Fruit fly (Drosophila melanogaster): Measurements from ENCODE around the gene CG8500.

Gene CG8500

DNA sequence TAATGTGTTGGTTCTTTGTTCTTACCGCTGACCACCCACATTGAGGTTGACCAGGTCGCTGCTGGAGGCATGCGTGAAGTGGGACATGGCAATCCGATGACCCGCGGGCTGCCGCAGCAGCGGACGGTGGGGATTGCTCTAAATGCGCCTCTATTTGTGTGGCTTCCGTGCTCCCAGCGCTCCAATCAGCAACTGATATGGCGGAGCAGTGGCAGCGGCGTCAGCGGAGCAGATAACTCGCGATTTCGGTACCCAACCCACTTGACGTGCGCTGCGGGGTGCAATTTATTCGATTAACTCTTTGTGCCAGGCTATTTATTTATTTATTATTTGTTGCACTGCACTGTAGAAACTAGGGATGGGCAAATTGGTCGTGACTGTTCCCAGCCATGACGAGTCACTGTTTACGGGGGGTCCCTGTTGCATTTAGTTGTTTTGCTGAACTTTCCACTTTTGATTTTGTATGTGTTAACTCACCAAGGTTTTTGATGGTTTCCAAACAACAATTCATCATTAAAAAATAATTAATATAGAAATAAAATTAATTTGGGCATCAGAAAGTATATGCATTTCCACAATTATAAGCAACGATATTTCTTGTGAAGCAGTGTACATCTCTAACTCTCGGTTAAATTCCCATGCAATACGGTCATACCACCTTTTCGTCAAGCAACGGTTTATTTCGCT, 16.3 kb downstream of the CG8500 start, which contains the start of the genes CG9467 and CG8526:
TSS of gene CG9467 (minus strand) at position 383 of the 687 bp plus-strand sequence.
TSS of gene CG8526 (plus strand) at position 637 of the 687 bp plus-strand sequence.
- TF ChIP-seq CTCF (optimal IDR thresholded peaks at IDR 0.05) = no peak
- no peak for TF ChIP-seq CG8478 (optimal IDR thresholded peaks at IDR 0.05)

DNA sequence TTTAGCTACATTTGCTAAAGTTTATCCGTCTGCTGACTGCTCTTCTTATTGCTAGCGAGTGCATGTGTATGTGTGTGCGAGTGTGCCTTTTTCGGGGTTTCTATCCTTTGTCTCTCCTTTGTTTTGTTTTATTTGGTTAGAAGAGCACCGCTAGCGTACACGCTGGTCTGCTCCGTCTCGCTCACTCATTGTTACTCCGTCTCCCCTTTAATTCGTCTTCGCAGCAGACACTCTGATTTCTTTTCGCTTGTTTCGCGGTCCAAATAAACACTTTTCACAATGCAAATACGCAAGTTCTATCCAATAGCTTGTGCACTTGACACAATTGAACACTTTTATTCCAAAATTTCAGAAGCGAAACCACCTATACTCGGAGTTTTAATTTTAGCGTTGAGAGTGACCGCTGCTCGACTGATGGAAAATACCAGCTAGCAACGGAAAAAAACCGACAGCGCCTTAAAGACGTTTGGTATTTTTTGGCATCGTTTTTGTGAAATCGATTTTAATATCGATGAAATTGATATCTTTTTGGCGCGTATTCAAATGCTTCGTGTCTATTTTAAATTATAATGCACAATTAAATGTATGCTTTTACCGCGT, 24.6 kb downstream of the CG8500 start, which contains the start of gene FBXO11:
TSS of gene FBXO11 (minus strand) at position 423 of the 600 bp plus-strand sequence.
- no peak for TF ChIP-seq CG8478 (optimal IDR thresholded peaks at IDR 0.05)
- no peak for TF ChIP-seq CTCF (optimal IDR thresholded peaks at IDR 0.05)

DNA sequence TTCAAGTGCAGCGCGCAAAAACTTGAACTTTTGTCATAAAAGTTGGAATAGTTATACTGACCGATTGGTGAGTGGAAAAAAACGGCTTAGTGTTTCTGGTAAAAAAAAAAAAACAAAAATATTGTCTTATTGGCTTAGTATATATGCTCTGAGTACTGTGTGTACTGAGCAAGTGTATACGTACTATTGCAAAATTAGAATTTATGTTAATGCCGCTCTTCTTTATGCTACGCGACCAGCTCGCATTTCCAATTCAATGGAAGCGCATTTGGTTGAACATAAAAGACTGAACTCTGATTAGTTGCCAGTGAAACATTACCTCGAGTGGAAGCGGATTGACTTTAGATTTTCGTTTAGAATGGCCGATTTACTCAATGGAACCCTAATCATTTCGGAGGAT, 28.0 kb downstream of the CG8500 start, which contains the start of gene CG8534:
TSS of gene CG8534 (plus strand) at position 301 of the 400 bp plus-strand sequence.
- TF ChIP-seq CG8478 (optimal IDR thresholded peaks at IDR 0.05) (no peak), CTCF (optimal IDR thresholded peaks at IDR 0.05) (no peak)

dm6 chr3R:9813861-9814260, 29.4 kb downstream of the CG8500 start, which contains the start of gene eloF:
TSS of gene eloF (plus strand) at chr3R:9814161.
- TF ChIP-seq CG8478 (optimal IDR thresholded peaks at IDR 0.05) (no peak), CTCF (optimal IDR thresholded peaks at IDR 0.05) (no peak)

- TF ChIP-seq CG8478 (optimal IDR thresholded peaks at IDR 0.05) (no peak), CTCF (optimal IDR thresholded peaks at IDR 0.05) (no peak)
Observed at dm6 chr3R:9816879-9817278, 32.4 kb downstream of the CG8500 start, which contains the start of gene CG16904. TSS of gene CG16904 (minus strand) at chr3R:9816979.

DNA sequence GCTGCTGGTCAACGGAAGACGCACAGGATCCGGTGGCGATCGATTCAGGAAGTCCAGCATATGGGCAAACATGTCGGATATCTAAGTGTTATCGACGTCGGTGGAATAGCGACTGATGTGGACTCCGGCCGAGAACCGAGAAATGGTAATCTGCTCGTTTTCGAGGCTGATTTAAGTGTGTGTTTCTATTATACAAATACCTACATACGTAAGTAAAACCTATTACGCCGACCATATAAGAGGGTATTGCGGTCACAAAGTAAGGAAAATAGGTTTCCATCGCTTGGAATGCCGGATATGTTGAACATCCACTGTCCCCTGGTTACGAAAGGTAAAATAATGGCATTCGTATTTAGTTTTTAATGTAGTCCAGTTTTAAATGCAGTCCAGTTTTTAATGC, 33.8 kb downstream of the CG8500 start, which contains the start of gene CG9459:
TSS of gene CG9459 (minus strand) at position 101 of the 400 bp plus-strand sequence.
- TF ChIP-seq CG8478 (optimal IDR thresholded peaks at IDR 0.05) (no peak), CTCF (optimal IDR thresholded peaks at IDR 0.05) (no peak)

DNA sequence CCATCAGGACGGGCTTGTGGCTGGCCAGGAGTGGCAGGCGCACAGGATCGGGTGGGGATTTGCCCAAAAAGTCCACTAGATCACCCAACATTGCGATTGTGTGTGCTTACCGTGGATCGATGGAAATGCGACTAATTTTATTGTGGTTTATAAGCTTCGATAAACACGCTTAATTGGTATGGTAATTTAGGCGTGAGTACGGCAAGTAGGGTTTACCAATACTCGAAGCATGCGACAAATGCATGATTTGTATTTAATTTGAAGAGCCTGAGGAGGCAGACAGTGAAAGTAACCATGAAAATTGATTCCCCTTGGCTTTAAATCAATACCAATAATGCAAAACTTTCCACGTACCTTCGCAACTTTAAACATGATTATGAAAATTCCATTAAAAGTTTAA, 35.3 kb downstream of the CG8500 start, which contains the start of gene CG9458:
TSS of gene CG9458 (minus strand) at position 101 of the 400 bp plus-strand sequence.
- TF ChIP-seq CTCF (optimal IDR thresholded peaks at IDR 0.05) (no peak), CG8478 (optimal IDR thresholded peaks at IDR 0.05) (no peak)

DNA sequence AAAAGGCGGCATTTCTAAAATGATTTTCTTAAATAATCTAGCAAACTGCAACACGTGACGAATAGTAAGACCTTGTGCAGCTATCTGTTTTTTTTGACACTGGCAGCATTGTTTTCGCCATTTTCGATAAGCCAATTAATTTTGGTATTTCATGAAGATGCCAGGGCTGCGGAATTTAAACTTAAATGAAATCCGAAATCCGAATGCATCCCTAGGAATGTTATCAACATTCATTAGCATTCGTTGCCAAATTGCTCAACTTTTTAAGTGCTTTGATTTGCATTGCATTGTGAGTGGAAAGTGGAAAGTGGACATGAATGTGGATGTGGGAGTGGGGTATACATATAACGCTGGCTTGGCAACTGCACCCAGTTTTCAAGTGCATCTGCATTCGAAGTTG, 36.6 kb downstream of the CG8500 start, which contains the start of gene CG42857:
TSS of gene CG42857 (minus strand) at position 101 of the 400 bp plus-strand sequence.
- TF ChIP-seq CG8478 (optimal IDR thresholded peaks at IDR 0.05) = no peak
- TF ChIP-seq CTCF (optimal IDR thresholded peaks at IDR 0.05) = no peak

DNA sequence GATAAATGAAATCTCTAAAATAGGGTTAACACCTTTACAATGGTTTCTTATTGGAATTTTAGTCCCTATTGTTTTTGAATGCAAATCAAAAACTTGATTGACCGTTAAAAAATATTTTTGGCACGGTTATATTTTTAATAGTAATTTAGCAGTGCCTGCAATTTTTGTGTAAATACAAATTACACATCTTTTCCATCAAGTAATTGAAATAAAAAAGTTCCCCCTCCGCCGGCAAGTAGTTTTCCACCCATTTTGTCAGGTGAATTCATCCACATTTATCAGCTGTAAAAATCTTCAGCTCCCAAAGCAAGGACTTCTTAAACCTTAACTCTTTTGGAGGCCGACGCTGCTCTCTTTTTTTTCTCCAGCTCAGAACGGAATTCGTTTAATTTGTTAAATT, 39.3 kb downstream of the CG8500 start, which contains the start of gene CG34302:
TSS of gene CG34302 (minus strand) at position 101 of the 400 bp plus-strand sequence.
- TF ChIP-seq CG8478 (optimal IDR thresholded peaks at IDR 0.05) (no peak), CTCF (optimal IDR thresholded peaks at IDR 0.05) (no peak)

Data from S2 (cell line).